Worm (Caenorhabditis elegans) whole organism, L4 larva: ENCODE data around the gene C14C6.2.

ENCODE experiments used
- nhr-28 ChIP-seq: fragments of 150-350 bp; optimal IDR thresholded peaks from 2 replicates; lab custom pipeline; 2014; ENCODE audit warnings: missing biosample characterization, missing genetic modification characterization
- skn-1 ChIP-seq: fragments of 150-350 bp; optimal IDR thresholded peaks from 2 replicates; lab custom pipeline; 2014; ENCODE audit warnings: missing biosample characterization, missing genetic modification characterization
- unc-62 ChIP-seq, 3 experiments: fragments of 150-350 bp in 1 of 3; sonication (generic microtip); optimal IDR thresholded peaks in 2 of 3; peaks in 1 of 3; 1 replicate in 1 of 3; 2 replicates in 2 of 3; lab custom pipeline; 2014 to 2017; ENCODE audit warnings: missing biosample characterization in 3 of 3, missing genetic modification characterization in 3 of 3, missing genetic modification reagents in 3 of 3, missing genotype in 1 of 3
- zfp-2 ChIP-seq: sonication (generic microtip); optimal IDR thresholded peaks from 2 replicates; lab custom pipeline; 2016; ENCODE audit warnings: mild to moderate bottlenecking, missing genetic modification characterization, missing compliant biosample characterization

DNA sequence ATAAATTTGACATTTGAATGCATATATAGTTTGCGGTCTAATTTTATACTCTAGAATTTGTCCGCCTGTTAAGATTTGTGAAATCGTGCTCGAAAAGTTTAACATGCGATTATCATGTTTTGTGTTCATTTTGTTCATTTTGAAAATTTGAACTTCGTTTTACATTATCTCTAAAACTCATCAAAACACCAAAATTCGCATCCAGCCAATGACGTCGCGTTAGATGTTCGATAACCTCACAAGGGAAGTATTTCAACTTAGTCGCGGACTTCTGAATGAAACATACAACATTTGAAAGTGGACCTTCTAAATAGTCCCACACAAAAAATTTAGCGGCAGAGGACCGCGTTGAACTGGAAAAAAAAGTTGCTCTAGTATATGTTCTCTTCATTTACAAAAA, 21.5 kb upstream of the C14C6.2 start:
- no peak for TF ChIP-seq unc-62 (GFP tag; optimal IDR thresholded peaks at IDR 0.05 in 1 of 2; lab: Kevin White, UChicago)
- no peak for TF ChIP-seq unc-62 (tag; optimal IDR thresholded peaks at IDR 0.05; lab: Kevin White, UChicago)
- no peak for TF ChIP-seq nhr-28 (tag; lab: Kevin White, UChicago)
- TF ChIP-seq zfp-2 (tag; lab: Kevin White, UChicago): no peak
- TF ChIP-seq skn-1 (tag; lab: Kevin White, UChicago): no peak
